Fruit fly (Drosophila melanogaster) whole organism, embryonic: ENCODE data around the gene CG14830.
A peak's percentile ranks its signal among the peaks of the same experiment; 100 is the strongest.

Experiments used
- BEAF-32 ChIP-seq: fragments of 200-800 bp; sonication (Bioruptor generic); optimal IDR thresholded peaks from 3 replicates; lab custom pipeline; 2017; ENCODE audit warnings: missing biosample characterization, missing genetic modification characterization, mild to moderate bottlenecking, moderate library complexity, missing genetic modification reagents
- CG1024 ChIP-seq: fragments of 200-800 bp; sonication (Bioruptor generic); IDR thresholded peaks from 2 replicates; pipeline ENCODE4 v1.3.6; 2022; ENCODE audit warnings: missing biosample characterization, missing genetic modification characterization
- CG10543 ChIP-seq: fragments of 200-800 bp; sonication (Bioruptor generic); optimal IDR thresholded peaks from 3 replicates; lab custom pipeline; 2017; ENCODE audit warnings: missing biosample characterization, mild to moderate bottlenecking, missing genetic modification characterization, moderate library complexity
- CG12299 ChIP-seq: fragments of 200-800 bp; sonication (Bioruptor generic); optimal IDR thresholded peaks from 2 replicates; lab custom pipeline; 2018; ENCODE audit warnings: missing biosample characterization, mild to moderate bottlenecking, missing genetic modification characterization
- CG12391 ChIP-seq: fragments of 200-800 bp; sonication (Bioruptor generic); optimal IDR thresholded peaks from 3 replicates; lab custom pipeline; 2018; ENCODE audit warnings: missing biosample characterization, mild to moderate bottlenecking, missing genetic modification characterization, moderate library complexity
- CG13123 ChIP-seq: fragments of 200-800 bp; sonication (Bioruptor generic); optimal IDR thresholded peaks from 2 replicates; lab custom pipeline; 2016; ENCODE audit warnings: missing biosample characterization, missing genetic modification characterization
- CG14050 ChIP-seq: fragments of 200-800 bp; sonication (Bioruptor generic); IDR thresholded peaks from 3 replicates; pipeline ENCODE4 v1.3.6; 2022; ENCODE audit warnings: missing biosample characterization, missing genetic modification characterization
- CG14667 ChIP-seq: fragments of 200-800 bp; sonication (Bioruptor generic); IDR thresholded peaks from 2 replicates; pipeline ENCODE4 v1.3.6; 2022; ENCODE audit warnings: missing biosample characterization, missing genetic modification characterization
- CG15601 ChIP-seq: fragments of 200-800 bp; sonication (Bioruptor generic); optimal IDR thresholded peaks from 3 replicates; lab custom pipeline; 2019; ENCODE audit warnings: missing biosample characterization, mild to moderate bottlenecking, missing genetic modification characterization, moderate library complexity
- CG17912 ChIP-seq: fragments of 200-800 bp; sonication (Bioruptor generic); optimal IDR thresholded peaks from 2 replicates; lab custom pipeline; 2018; ENCODE audit warnings: missing biosample characterization, mild to moderate bottlenecking, missing genetic modification characterization
- CG2678 ChIP-seq: fragments of 200-800 bp; sonication (Bioruptor generic); optimal IDR thresholded peaks from 3 replicates; lab custom pipeline; 2019; ENCODE audit warnings: missing biosample characterization, mild to moderate bottlenecking, missing genetic modification characterization, moderate library complexity
- CG2712 ChIP-seq: fragments of 200-800 bp; optimal IDR thresholded peaks from 3 replicates; lab custom pipeline; 2019; ENCODE audit warnings: missing biosample characterization, mild to moderate bottlenecking, missing genetic modification characterization, moderate library complexity
- CG30403 ChIP-seq: fragments of 200-800 bp; sonication (Bioruptor generic); optimal IDR thresholded peaks from 3 replicates; lab custom pipeline; 2016; ENCODE audit warnings: missing biosample characterization, missing genetic modification characterization
- CG34376 ChIP-seq: fragments of 200-800 bp; sonication (Bioruptor generic); optimal IDR thresholded peaks from 2 replicates; lab custom pipeline; 2018; ENCODE audit warnings: missing biosample characterization, mild to moderate bottlenecking, missing genetic modification characterization
- CG4282 ChIP-seq: fragments of 200-800 bp; sonication (Bioruptor generic); optimal IDR thresholded peaks from 2 replicates; lab custom pipeline; 2016; ENCODE audit warnings: missing biosample characterization, missing genetic modification characterization
- CG4424 ChIP-seq: fragments of 200-800 bp; sonication (Bioruptor generic); optimal IDR thresholded peaks from 3 replicates; lab custom pipeline; 2016; ENCODE audit warnings: missing biosample characterization, missing genetic modification characterization
- CG4707 ChIP-seq: fragments of 200-800 bp; sonication (Bioruptor generic); optimal IDR thresholded peaks from 2 replicates; lab custom pipeline; 2018; ENCODE audit warnings: missing biosample characterization, mild to moderate bottlenecking, missing genetic modification characterization, moderate library complexity
- CG4854 ChIP-seq: fragments of 200-800 bp; sonication (Bioruptor generic); optimal IDR thresholded peaks from 2 replicates; lab custom pipeline; 2016; ENCODE audit warnings: missing biosample characterization, missing genetic modification characterization, inconsistent platforms
- CG5180 ChIP-seq: fragments of 200-800 bp; sonication (Bioruptor generic); optimal IDR thresholded peaks from 3 replicates; lab custom pipeline; 2017; ENCODE audit warnings: missing biosample characterization, missing genetic modification characterization, mild to moderate bottlenecking, moderate library complexity, missing genetic modification reagents
- CG8944 ChIP-seq: fragments of 200-800 bp; sonication (Bioruptor generic); optimal IDR thresholded peaks from 3 replicates; lab custom pipeline; 2016; ENCODE audit warnings: missing biosample characterization, missing genetic modification characterization
- CTCF ChIP-seq: fragments of 200-800 bp; sonication (Bioruptor generic); optimal IDR thresholded peaks from 2 replicates; lab custom pipeline; 2017; ENCODE audit warnings: missing biosample characterization, mild to moderate bottlenecking, missing genetic modification characterization, moderate library complexity
- Dip2 ChIP-seq: fragments of 200-800 bp; sonication (Bioruptor generic); IDR thresholded peaks from 2 replicates; pipeline ENCODE4 v1.3.6; 2022; ENCODE audit warnings: missing biosample characterization, missing genetic modification characterization
- Dref ChIP-seq: fragments of 200-800 bp; sonication (Bioruptor generic); IDR thresholded peaks from 2 replicates; pipeline ENCODE4 v1.3.6; 2022; ENCODE audit warnings: missing biosample characterization, missing genetic modification characterization
- Drgx ChIP-seq: fragments of 200-800 bp; sonication (Bioruptor generic); IDR thresholded peaks from 2 replicates; pipeline ENCODE4 v1.3.6; 2022; ENCODE audit warnings: missing biosample characterization, missing genetic modification characterization
- E2f2 ChIP-seq: fragments of 200-800 bp; sonication (Bioruptor generic); IDR thresholded peaks from 2 replicates; pipeline ENCODE4 v1.3.6; 2022; ENCODE audit warnings: missing biosample characterization, missing genetic modification characterization
- Gsc ChIP-seq: fragments of 200-800 bp; sonication (Bioruptor generic); IDR thresholded peaks from 2 replicates; pipeline ENCODE4 v1.3.6; 2022; ENCODE audit warnings: missing biosample characterization, missing genetic modification characterization
- Hr51 ChIP-seq, 2 experiments: fragments of 200-800 bp; sonication (Bioruptor generic); optimal IDR thresholded peaks; 2 replicates in 1 of 2; 3 replicates in 1 of 2; lab custom pipeline; 2016 to 2018; ENCODE audit warnings: missing biosample characterization in 2 of 2, missing genetic modification characterization in 2 of 2, mild to moderate bottlenecking in 1 of 2, moderate library complexity in 1 of 2
- Hr78 ChIP-seq, 2 experiments: fragments of 200-800 bp in 1 of 2; fragments of >200 bp in 1 of 2; sonication (Bioruptor generic) in 1 of 2; optimal IDR thresholded peaks; 2 replicates each; lab custom pipeline; 2017 to 2019; ENCODE audit warnings: missing biosample characterization in 2 of 2, missing genetic modification characterization in 2 of 2, mild to moderate bottlenecking in 1 of 2, moderate library complexity in 1 of 2
- Lim3 ChIP-seq: fragments of 200-800 bp; sonication (Bioruptor generic); IDR thresholded peaks from 2 replicates; pipeline ENCODE4 v1.3.6; 2022; ENCODE audit warnings: missing biosample characterization, missing genetic modification characterization
- NFAT ChIP-seq: fragments of 200-800 bp; sonication (Bioruptor generic); IDR thresholded peaks from 2 replicates; pipeline ENCODE4 v1.3.6; 2022; ENCODE audit warnings: missing biosample characterization, missing genetic modification characterization
- Poxn ChIP-seq: fragments of 200-800 bp; sonication (Bioruptor generic); IDR thresholded peaks from 2 replicates; pipeline ENCODE4 v1.3.6; 2022; ENCODE audit warnings: missing biosample characterization, missing genetic modification characterization
- Ravus ChIP-seq: fragments of 200-800 bp; sonication (Bioruptor generic); IDR thresholded peaks from 2 replicates; pipeline ENCODE4 v1.3.6; 2022; ENCODE audit warnings: missing biosample characterization, missing genetic modification characterization
- Sox100B ChIP-seq: fragments of 200-800 bp; sonication (Bioruptor generic); optimal IDR thresholded peaks from 3 replicates; lab custom pipeline; 2018; ENCODE audit warnings: missing biosample characterization, mild to moderate bottlenecking, missing genetic modification characterization
- ap ChIP-seq: fragments of 200-800 bp; sonication (Bioruptor generic); IDR thresholded peaks from 2 replicates; pipeline ENCODE4 v1.3.6; 2022; ENCODE audit warnings: missing biosample characterization, missing genetic modification characterization
- ara ChIP-seq: fragments of 200-800 bp; sonication (Bioruptor generic); IDR thresholded peaks from 2 replicates; pipeline ENCODE4 v1.3.6; 2022; ENCODE audit warnings: missing biosample characterization, missing genetic modification characterization
- ato ChIP-seq: fragments of 200-800 bp; sonication (Bioruptor generic); IDR thresholded peaks from 2 replicates; pipeline ENCODE4 v1.3.6; 2022; ENCODE audit warnings: missing biosample characterization, missing genetic modification characterization; ENCODE audit not compliant: partially characterized antibody
- bbx ChIP-seq: fragments of 200-800 bp; sonication (Bioruptor generic); IDR thresholded peaks from 2 replicates; pipeline ENCODE4 v1.3.6; 2022; ENCODE audit warnings: missing biosample characterization, missing genetic modification characterization; ENCODE audit not compliant: partially characterized antibody
- cato ChIP-seq: fragments of 200-800 bp; sonication (Bioruptor generic); optimal IDR thresholded peaks from 2 replicates; lab custom pipeline; 2016; ENCODE audit warnings: missing biosample characterization, missing genetic modification characterization, borderline replicate concordance
- ci ChIP-seq: fragments of 200-800 bp; sonication (Bioruptor generic); IDR thresholded peaks from 3 replicates; pipeline ENCODE4 v1.3.6; 2022; ENCODE audit warnings: missing biosample characterization, missing genetic modification characterization
- crp ChIP-seq, 2 experiments: fragments of 200-800 bp; sonication (Bioruptor generic); optimal IDR thresholded peaks; 2 replicates in 1 of 2; 3 replicates in 1 of 2; lab custom pipeline; 2017; ENCODE audit warnings: missing biosample characterization in 2 of 2, missing genetic modification characterization in 2 of 2, mild to moderate bottlenecking in 1 of 2, moderate library complexity in 1 of 2
- esg ChIP-seq: fragments of 200-800 bp; sonication (Bioruptor generic); conservative IDR thresholded peaks from 2 replicates; pipeline ENCODE4 v1.3.6; 2022; ENCODE audit warnings: missing biosample characterization, missing genetic modification characterization
- eve ChIP-seq, 2 experiments: fragments of >200 bp; optimal IDR thresholded peaks; 2 replicates each; lab custom pipeline; 2017; ENCODE audit warnings: missing biosample characterization in 2 of 2, missing genetic modification characterization in 2 of 2
- fru ChIP-seq: fragments of >200 bp; optimal IDR thresholded peaks from 2 replicates; lab custom pipeline; 2017
- gt ChIP-seq: fragments of 200-800 bp; sonication (Bioruptor generic); IDR thresholded peaks from 2 replicates; pipeline ENCODE4 v1.3.6; 2022; ENCODE audit warnings: missing biosample characterization, missing genetic modification characterization
- ranshi ChIP-seq: fragments of 200-800 bp; sonication (Bioruptor generic); IDR thresholded peaks from 2 replicates; pipeline ENCODE4 v1.3.6; 2022; ENCODE audit warnings: missing biosample characterization, missing genetic modification characterization
- schlank ChIP-seq: fragments of 200-800 bp; sonication (Bioruptor generic); optimal IDR thresholded peaks from 2 replicates; lab custom pipeline; 2018; ENCODE audit warnings: missing biosample characterization, mild to moderate bottlenecking, missing genetic modification characterization
- seq ChIP-seq: fragments of 200-800 bp; sonication (Bioruptor generic); IDR thresholded peaks from 2 replicates; pipeline ENCODE4 v1.3.6; 2022; ENCODE audit warnings: missing biosample characterization, missing genetic modification characterization
- sisA ChIP-seq: fragments of 200-800 bp; sonication (Bioruptor generic); IDR thresholded peaks from 2 replicates; pipeline ENCODE4 v1.3.6; 2022; ENCODE audit warnings: missing biosample characterization, missing genetic modification characterization
- sob ChIP-seq: fragments of 200-800 bp; sonication (Bioruptor generic); IDR thresholded peaks from 2 replicates; pipeline ENCODE4 v1.3.6; 2022; ENCODE audit warnings: missing biosample characterization, missing genetic modification characterization
- tgo ChIP-seq: fragments of 200-800 bp; sonication (Bioruptor generic); IDR thresholded peaks from 3 replicates; pipeline ENCODE4 v1.3.6; 2022; ENCODE audit warnings: missing biosample characterization, missing genetic modification characterization
- zen ChIP-seq: fragments of 200-800 bp; sonication (Bioruptor generic); optimal IDR thresholded peaks from 3 replicates; lab custom pipeline; 2018; ENCODE audit warnings: missing biosample characterization, mild to moderate bottlenecking, missing genetic modification characterization, moderate library complexity

CG14830 gene

dm6 chr3L:7243775-7244438, 19.8 kb downstream of the CG14830 start, which contains the start of the genes mRpL50 and mei-P22:
mRpL50 (minus strand) TSS chr3L:7243933.
mei-P22 (plus strand) TSS chr3L:7244388.
- TF ChIP-seq sisA (GFP tag; lab: Robert Waterston, UW) (no peak), ara (GFP tag; lab: Robert Waterston, UW) (no peak), fru (lab: Kevin White, UChicago) (no peak), esg (GFP tag; lab: Robert Waterston, UW) (no peak), CG15601 (tag; lab: Kevin White, UChicago) (peak; percentile 9), ato (no peak), CG30403 (GFP tag; lab: Kevin White, UChicago) (peak; percentile 27), zen (tag; lab: Kevin White, UChicago) (peak; percentile 23), CG5180 (GFP tag; lab: Kevin White, UChicago) (no peak), cato (GFP tag; lab: Kevin White, UChicago) (no peak), CG17912 (no peak), tgo (no peak), Dref (GFP tag; lab: Robert Waterston, UW) (0 out of 2 replicates have a peak, but pooled peaks have one; percentile 30), Drgx (GFP tag; lab: Robert Waterston, UW) (no peak), CG4282 (no peak), Ravus (GFP tag; lab: Robert Waterston, UW) (no peak), Dip2 (no peak), seq (no peak), ap (no peak), CG1024 (no peak), CG14050 (GFP tag; lab: Robert Waterston, UW) (no peak), NFAT (no peak), bbx (no peak; the same call in 1 of the 2 replicates), Hr51 (GFP tag; optimal IDR thresholded peaks at IDR 0.05; lab: Kevin White, UChicago) (peak in 1 of 2 experiments; percentile 19), CG10543 (no peak), CG8944 (GFP tag; lab: Kevin White, UChicago) (no peak), E2f2 (GFP tag; lab: Robert Waterston, UW) (peak; percentile 46), CG4854 (no peak), CG4424 (peak; percentile 25), CG4707 (no peak), CG34376 (GFP tag; lab: Kevin White, UChicago) (no peak), eve (GFP tag; optimal IDR thresholded peaks at IDR 0.05; lab: Kevin White, UChicago) (no peak), crp (GFP tag; optimal IDR thresholded peaks at IDR 0.05; lab: Kevin White, UChicago) (no peak), CG13123 (GFP tag; lab: Kevin White, UChicago) (no peak), CG14667 (GFP tag; lab: Robert Waterston, UW) (no peak), schlank (tag; lab: Kevin White, UChicago) (no peak), Gsc (GFP tag; lab: Robert Waterston, UW) (no peak), Poxn (GFP tag; lab: Robert Waterston, UW) (no peak), Sox100B (GFP tag; lab: Kevin White, UChicago) (no peak), BEAF-32 (peak; percentile 39), ci (GFP tag; lab: Robert Waterston, UW) (no peak; the same call in 2 of the 3 replicates), CG2678 (peak; percentile 22), Lim3 (GFP tag; lab: Robert Waterston, UW) (no peak), CG12299 (tag; lab: Kevin White, UChicago) (no peak), CG12391 (tag; lab: Kevin White, UChicago) (peak; percentile 47), Hr78 (GFP tag; optimal IDR thresholded peaks at IDR 0.05; lab: Kevin White, UChicago) (no peak), gt (no peak), CTCF (no peak), ranshi (GFP tag; lab: Robert Waterston, UW) (no peak), sob (GFP tag; lab: Robert Waterston, UW) (no peak), CG2712 (tag; lab: Kevin White, UChicago) (peak; percentile 14)
